Worm (Caenorhabditis elegans) whole organism, young adult: ENCODE measurements around the gene T26G10.1.

Experiments used
- C17E4.6 ChIP-seq: fragments of 200-800 bp; sonication (Bioruptor generic); IDR thresholded peaks from 2 replicates; pipeline ENCODE4 v1.3.6; 2022; ENCODE audit warnings: missing genetic modification reagents, missing genetic modification characterization, missing compliant biosample characterization
- D2030.7 ChIP-seq: fragments of 200-800 bp; sonication (Bioruptor generic); IDR thresholded peaks from 2 replicates; pipeline ENCODE4 v1.3.6; 2022; ENCODE audit warnings: missing genetic modification reagents, missing genetic modification characterization, missing compliant biosample characterization
- F10E7.11 ChIP-seq: sonication (generic microtip); optimal IDR thresholded peaks from 2 replicates; lab custom pipeline; 2017; ENCODE audit warnings: mild to moderate bottlenecking, missing genetic modification characterization, moderate library complexity, missing compliant biosample characterization
- F33H1.4 ChIP-seq: fragments of 200-800 bp; sonication (Bioruptor generic); IDR thresholded peaks from 2 replicates; pipeline ENCODE4 v1.3.6; 2022; ENCODE audit warnings: missing genetic modification reagents, missing genetic modification characterization, missing compliant biosample characterization
- F49E8.2 ChIP-seq: sonication (generic microtip); optimal IDR thresholded peaks from 3 replicates; lab custom pipeline; 2017; ENCODE audit warnings: missing genetic modification characterization, mild to moderate bottlenecking, missing compliant biosample characterization, antibody characterized with exemption, moderate library complexity; ENCODE audit not compliant: insufficient read depth
- K11D2.4 ChIP-seq: fragments of 200-800 bp; sonication (Bioruptor generic); IDR thresholded peaks from 2 replicates; pipeline ENCODE4 v1.3.6; 2022; ENCODE audit warnings: missing genetic modification reagents, missing genetic modification characterization, missing compliant biosample characterization
- T07F8.4 ChIP-seq: sonication (generic microtip); optimal IDR thresholded peaks from 2 replicates; lab custom pipeline; 2016; ENCODE audit warnings: mild to moderate bottlenecking, missing genetic modification characterization, moderate library complexity, missing compliant biosample characterization
- T26A5.8 ChIP-seq: sonication (generic microtip); optimal IDR thresholded peaks from 2 replicates; lab custom pipeline; 2016; ENCODE audit warnings: missing genetic modification characterization, missing compliant biosample characterization
- Y53G8AR.9 ChIP-seq: fragments of 200-800 bp; sonication (Bioruptor generic); conservative IDR thresholded peaks from 2 replicates; pipeline ENCODE4 v1.3.6; 2022; ENCODE audit warnings: missing genetic modification reagents, missing genetic modification characterization, missing compliant biosample characterization
- Y67H2A.10 ChIP-seq: fragments of 200-800 bp; sonication (Bioruptor generic); conservative IDR thresholded peaks from 2 replicates; pipeline ENCODE4 v1.3.6; 2022; ENCODE audit warnings: missing genetic modification reagents, missing genetic modification characterization, missing compliant biosample characterization
- Y95B8A.8 ChIP-seq: fragments of 200-800 bp; sonication (Bioruptor generic); IDR thresholded peaks from 2 replicates; pipeline ENCODE4 v1.3.6; 2022; ENCODE audit warnings: missing genetic modification reagents, missing genetic modification characterization, missing compliant biosample characterization
- ZK185.1 ChIP-seq: sonication (generic microtip); optimal IDR thresholded peaks from 2 replicates; lab custom pipeline; 2016; ENCODE audit warnings: mild to moderate bottlenecking, missing genetic modification characterization, missing compliant biosample characterization; ENCODE audit not compliant: poor library complexity, severe bottlenecking
- attf-6 ChIP-seq: fragments of 200-800 bp; sonication (Bioruptor generic); IDR thresholded peaks from 2 replicates; pipeline ENCODE4 v1.3.6; 2022; ENCODE audit warnings: missing genetic modification reagents, missing genetic modification characterization, missing compliant biosample characterization
- cebp-1 ChIP-seq, 2 experiments: fragments of 200-800 bp in 1 of 2; sonication (Bioruptor generic) in 1 of 2; sonication (generic microtip) in 1 of 2; IDR thresholded peaks in 1 of 2; optimal IDR thresholded peaks in 1 of 2; 2 replicates each; pipeline versions ENCODE4 v1.3.6 to Lab custom; 2017 to 2022; ENCODE audit warnings: missing compliant biosample characterization in 2 of 2, missing genetic modification characterization in 2 of 2, mild to moderate bottlenecking in 1 of 2, missing genetic modification reagents in 1 of 2, moderate library complexity in 1 of 2
- cebp-2 ChIP-seq: fragments of 200-800 bp; sonication (Bioruptor generic); IDR thresholded peaks from 2 replicates; pipeline ENCODE4 v1.3.6; 2022; ENCODE audit warnings: missing genetic modification characterization, missing compliant biosample characterization
- ceh-100 ChIP-seq: fragments of 200-800 bp; sonication (Bioruptor generic); IDR thresholded peaks from 2 replicates; pipeline ENCODE4 v1.3.6; 2022; ENCODE audit warnings: missing genetic modification reagents, missing genetic modification characterization, missing compliant biosample characterization
- ceh-58 ChIP-seq: fragments of 200-800 bp; sonication (Bioruptor generic); IDR thresholded peaks from 2 replicates; pipeline ENCODE4 v1.3.6; 2022; ENCODE audit warnings: missing genetic modification characterization, missing compliant biosample characterization
- chd-7 ChIP-seq: sonication (generic microtip); optimal IDR thresholded peaks from 2 replicates; lab custom pipeline; 2016; ENCODE audit warnings: mild to moderate bottlenecking, missing genetic modification characterization, moderate library complexity, missing compliant biosample characterization
- efl-1 ChIP-seq: fragments of 150-350 bp; optimal IDR thresholded peaks from 2 replicates; lab custom pipeline; 2014; ENCODE audit warnings: missing biosample characterization, missing genetic modification reagents, missing genetic modification characterization
- egl-18 ChIP-seq: fragments of 200-800 bp; sonication (Bioruptor generic); IDR thresholded peaks from 2 replicates; pipeline ENCODE4 v1.3.6; 2022; ENCODE audit warnings: missing genetic modification reagents, missing genetic modification characterization, missing compliant biosample characterization
- egrh-3 ChIP-seq: fragments of 200-800 bp; sonication (Bioruptor generic); IDR thresholded peaks from 2 replicates; pipeline ENCODE4 v1.3.6; 2022; ENCODE audit warnings: missing genetic modification reagents, missing genetic modification characterization, missing compliant biosample characterization
- ekl-4 ChIP-seq: fragments of 200-800 bp; sonication (Bioruptor generic); IDR thresholded peaks from 2 replicates; pipeline ENCODE4 v1.3.6; 2022; ENCODE audit warnings: missing genetic modification reagents, missing genetic modification characterization, missing compliant biosample characterization
- hmg-1.2 ChIP-seq: fragments of 200-800 bp; sonication (Bioruptor generic); IDR thresholded peaks from 2 replicates; pipeline ENCODE4 v1.3.6; 2022; ENCODE audit warnings: missing genetic modification reagents, missing genetic modification characterization, missing compliant biosample characterization
- hrde-1 ChIP-seq: sonication (generic microtip); optimal IDR thresholded peaks from 2 replicates; lab custom pipeline; 2016; ENCODE audit warnings: missing genetic modification characterization, mild to moderate bottlenecking, missing compliant biosample characterization, moderate library complexity, missing genotype, missing genetic modification reagents, borderline replicate concordance
- hsf-1 ChIP-seq: fragments of 200-800 bp; sonication (Bioruptor generic); IDR thresholded peaks from 2 replicates; pipeline ENCODE4 v1.3.6; 2022; ENCODE audit warnings: missing genetic modification reagents, missing genetic modification characterization, missing compliant biosample characterization
- lin-26 ChIP-seq: fragments of 200-800 bp; sonication (Bioruptor generic); IDR thresholded peaks from 2 replicates; pipeline ENCODE4 v1.3.6; 2022; ENCODE audit warnings: missing genetic modification reagents, missing genetic modification characterization, missing compliant biosample characterization
- lin-54 ChIP-seq: fragments of 200-800 bp; sonication (Bioruptor generic); optimal IDR thresholded peaks from 2 replicates; lab custom pipeline; 2018; ENCODE audit warnings: mild to moderate bottlenecking, missing genetic modification characterization, missing compliant biosample characterization
- madf-3 ChIP-seq: fragments of 200-800 bp; sonication (Bioruptor generic); IDR thresholded peaks from 2 replicates; pipeline ENCODE4 v1.3.6; 2022; ENCODE audit warnings: missing genetic modification reagents, missing genetic modification characterization, missing compliant biosample characterization
- madf-6 ChIP-seq: fragments of 200-800 bp; sonication (Bioruptor generic); IDR thresholded peaks from 2 replicates; pipeline ENCODE4 v1.3.6; 2022; ENCODE audit warnings: missing genetic modification reagents, missing genetic modification characterization, missing compliant biosample characterization
- madf-8 ChIP-seq: fragments of 200-800 bp; sonication (Bioruptor generic); conservative IDR thresholded peaks from 2 replicates; pipeline ENCODE4 v1.3.6; 2022; ENCODE audit warnings: missing genetic modification reagents, missing genetic modification characterization, missing compliant biosample characterization
- mcd-1 ChIP-seq: fragments of 200-800 bp; sonication (Bioruptor generic); IDR thresholded peaks from 2 replicates; pipeline ENCODE4 v1.3.6; 2022; ENCODE audit warnings: missing genetic modification reagents, missing genetic modification characterization, missing compliant biosample characterization
- nfya-2 ChIP-seq: fragments of 200-800 bp; sonication (Bioruptor generic); IDR thresholded peaks from 2 replicates; pipeline ENCODE4 v1.3.6; 2022; ENCODE audit warnings: missing genetic modification reagents, missing genetic modification characterization, missing compliant biosample characterization
- nhr-179 ChIP-seq: sonication (generic microtip); optimal IDR thresholded peaks from 2 replicates; lab custom pipeline; 2016; ENCODE audit warnings: mild to moderate bottlenecking, missing genetic modification characterization, missing compliant biosample characterization
- nhr-27 ChIP-seq: fragments of 200-800 bp; sonication (Bioruptor generic); optimal IDR thresholded peaks from 2 replicates; lab custom pipeline; 2018; ENCODE audit warnings: mild to moderate bottlenecking, missing genetic modification characterization, moderate library complexity, missing compliant biosample characterization
- rcor-1 ChIP-seq: fragments of 200-800 bp; sonication (Bioruptor generic); IDR thresholded peaks from 2 replicates; pipeline ENCODE4 v1.3.6; 2022; ENCODE audit warnings: missing genetic modification reagents, missing genetic modification characterization, missing compliant biosample characterization
- sea-2 ChIP-seq: fragments of 200-800 bp; sonication (Bioruptor generic); IDR thresholded peaks from 2 replicates; pipeline ENCODE4 v1.3.6; 2022; ENCODE audit warnings: missing genetic modification characterization, missing compliant biosample characterization
- snpc-1.1 ChIP-seq: sonication (generic microtip); optimal IDR thresholded peaks from 2 replicates; lab custom pipeline; 2017; ENCODE audit warnings: missing genetic modification characterization, mild to moderate bottlenecking, missing compliant biosample characterization, antibody characterized with exemption, moderate library complexity, missing genotype, missing genetic modification reagents; ENCODE audit not compliant: insufficient read depth
- tbp1 ChIP-seq: fragments of 200-800 bp; sonication (Bioruptor generic); optimal IDR thresholded peaks from 2 replicates; lab custom pipeline; 2018; ENCODE audit warnings: mild to moderate bottlenecking, missing genetic modification characterization, missing compliant biosample characterization
- tlf-1 ChIP-seq: fragments of 200-800 bp; sonication (Bioruptor generic); optimal IDR thresholded peaks from 2 replicates; lab custom pipeline; 2018; ENCODE audit warnings: mild to moderate bottlenecking, missing genetic modification characterization, missing compliant biosample characterization
- xnd-1 ChIP-seq: sonication (generic microtip); optimal IDR thresholded peaks from 2 replicates; lab custom pipeline; 2016; ENCODE audit warnings: missing genotype, missing genetic modification reagents, missing genetic modification characterization, missing compliant biosample characterization
- zfh-2 ChIP-seq: fragments of 200-800 bp; sonication (Bioruptor generic); conservative IDR thresholded peaks from 2 replicates; pipeline ENCODE4 v1.3.6; 2022; ENCODE audit warnings: missing genetic modification reagents, missing genetic modification characterization, missing compliant biosample characterization
- zim-3 ChIP-seq: sonication (generic microtip); optimal IDR thresholded peaks from 2 replicates; lab custom pipeline; 2017; ENCODE audit warnings: mild to moderate bottlenecking, missing genetic modification characterization, moderate library complexity, missing compliant biosample characterization
- ztf-25 ChIP-seq: fragments of 200-800 bp; sonication (Bioruptor generic); IDR thresholded peaks from 2 replicates; pipeline ENCODE4 v1.3.6; 2022; ENCODE audit warnings: missing genetic modification reagents, missing genetic modification characterization, missing compliant biosample characterization
- ztf-26 ChIP-seq: sonication (generic microtip); optimal IDR thresholded peaks from 2 replicates; lab custom pipeline; 2017; ENCODE audit warnings: missing genetic modification characterization, missing compliant biosample characterization

The T26G10.1 gene

DNA sequence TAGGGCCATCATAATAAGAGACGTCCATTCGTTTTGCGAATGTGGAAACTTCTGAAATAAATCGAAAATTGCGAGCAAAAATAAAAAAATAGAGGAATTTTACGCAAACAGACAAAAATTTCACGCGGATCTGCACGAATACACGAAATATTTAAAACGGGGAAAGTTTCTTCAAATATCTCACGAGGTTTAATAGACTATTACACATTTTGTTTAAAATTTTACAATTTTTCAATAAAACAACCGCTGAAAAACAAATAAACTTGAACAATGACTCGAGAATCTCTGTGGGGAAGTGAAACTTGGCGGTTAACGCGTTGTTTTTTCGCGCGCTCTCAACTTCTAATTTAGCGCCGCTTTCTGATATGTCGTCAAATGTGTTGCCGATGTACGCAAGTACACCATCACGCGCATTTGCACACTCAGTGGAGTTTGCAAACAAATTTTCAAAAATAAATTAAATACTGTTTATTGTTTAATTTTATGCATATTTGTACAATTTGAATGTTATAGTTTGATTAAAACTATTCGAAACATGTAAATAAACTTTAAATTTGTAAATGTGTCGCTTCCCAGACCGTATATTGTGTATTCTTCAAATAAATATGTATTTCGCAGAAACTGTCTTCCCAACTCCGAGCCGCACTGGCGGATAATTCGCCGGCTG is 13.2 kb downstream of the T26G10.1 start, which contains the start of the genes gpr-2 and rgr-1 (continued):
- TF ChIP-seq snpc-1.1 (tag; lab: Kevin White, UChicago) (peak; percentile 80), chd-7 (tag; lab: Kevin White, UChicago) (no peak), T26A5.8 (no peak), zim-3 (tag; lab: Kevin White, UChicago) (no peak), T07F8.4 (tag; lab: Kevin White, UChicago) (no peak), nhr-27 (tag; lab: Kevin White, UChicago) (no peak), lin-54 (peak; percentile 83), F49E8.2 (peak; percentile 68), nhr-179 (tag; lab: Kevin White, UChicago) (no peak), ztf-26 (no peak), hmg-1.2 (GFP tag; lab: Robert Waterston, UW) (peak; percentile 60), sea-2 (GFP tag; lab: Robert Waterston, UW) (no peak), C17E4.6 (GFP tag; lab: Robert Waterston, UW) (peak; percentile 85), ztf-25 (GFP tag; lab: Robert Waterston, UW) (no peak), cebp-2 (GFP tag; lab: Robert Waterston, UW) (no peak), cebp-1 (GFP tag; IDR thresholded peaks at IDR 0.05; lab: Robert Waterston, UW) (no peak), cebp-1 (tag; optimal IDR thresholded peaks at IDR 0.05; lab: Kevin White, UChicago) (no peak)

ce11 chrIII:9390924-9391323 is 15.5 kb downstream of the T26G10.1 start:
- TF ChIP-seq ZK185.1 (no peak), madf-3 (GFP tag; lab: Robert Waterston, UW) (peak; percentile 48; the same call in 1 of the 2 replicates), Y95B8A.8 (peak; percentile 31; the same call in 1 of the 2 replicates), ztf-26 (no peak), lin-26 (GFP tag; lab: Robert Waterston, UW) (0 out of 2 replicates have a peak, but pooled peaks have one; percentile 23), F10E7.11 (tag; lab: Kevin White, UChicago) (no peak), Y67H2A.10 (no peak), K11D2.4 (GFP tag; lab: Robert Waterston, UW) (peak; percentile 55; the same call in 1 of the 2 replicates), ceh-100 (0 out of 2 replicates have a peak, but pooled peaks have one; percentile 30), F33H1.4 (GFP tag; lab: Robert Waterston, UW) (0 out of 2 replicates have a peak, but pooled peaks have one; percentile 13), xnd-1 (tag; lab: Kevin White, UChicago) (peak; percentile 35), egl-18 (GFP tag; lab: Robert Waterston, UW) (no peak), cebp-1 (GFP tag; IDR thresholded peaks at IDR 0.05; lab: Robert Waterston, UW) (no peak), cebp-1 (tag; optimal IDR thresholded peaks at IDR 0.05; lab: Kevin White, UChicago) (peak; percentile 30), Y53G8AR.9 (GFP tag; lab: Robert Waterston, UW) (peak; percentile 79), attf-6 (GFP tag; lab: Robert Waterston, UW) (peak; percentile 61), madf-8 (GFP tag; lab: Robert Waterston, UW) (peak; percentile 46), nhr-27 (tag; lab: Kevin White, UChicago) (no peak), hmg-1.2 (GFP tag; lab: Robert Waterston, UW) (peak; percentile 41; the same call in 1 of the 2 replicates), lin-54 (peak; percentile 59), ekl-4 (peak; percentile 62; the same call in 1 of the 2 replicates), ceh-58 (GFP tag; lab: Robert Waterston, UW) (no peak), efl-1 (peak; percentile 19), hsf-1 (GFP tag; lab: Robert Waterston, UW) (peak; percentile 73; the same call in 1 of the 2 replicates), mcd-1 (GFP tag; lab: Robert Waterston, UW) (peak; percentile 38; the same call in 1 of the 2 replicates), tlf-1 (GFP tag; lab: Kevin White, UChicago) (peak; percentile 22), rcor-1 (GFP tag; lab: Robert Waterston, UW) (0 out of 2 replicates have a peak, but pooled peaks have one; percentile 7), egrh-3 (no peak), nfya-2 (GFP tag; lab: Robert Waterston, UW) (0 out of 2 replicates have a peak, but pooled peaks have one; percentile 69), zfh-2 (0 out of 2 replicates have a peak, but pooled peaks have one; percentile 30), tbp1 (GFP tag; lab: Kevin White, UChicago) (peak; percentile 12), madf-6 (GFP tag; lab: Robert Waterston, UW) (peak; percentile 82), hrde-1 (tag; lab: Kevin White, UChicago) (peak; percentile 23), D2030.7 (GFP tag; lab: Robert Waterston, UW) (peak; percentile 31; the same call in 1 of the 2 replicates)
